Fruit fly (Drosophila melanogaster) whole organism, prepupa: ENCODE results near the gene pont.

Experiments used
- Blimp-1 ChIP-seq: fragments of 200-800 bp; sonication (Bioruptor generic); optimal IDR thresholded peaks from 3 replicates; lab custom pipeline; 2017; ENCODE audit warnings: missing biosample characterization, missing genetic modification characterization, mild to moderate bottlenecking, moderate library complexity, missing genetic modification reagents
- CG10631 ChIP-seq: fragments of 200-800 bp; sonication (Bioruptor generic); optimal IDR thresholded peaks from 2 replicates; lab custom pipeline; 2016; ENCODE audit warnings: missing biosample characterization, missing genetic modification characterization
- CG10669 ChIP-seq: fragments of 200-800 bp; sonication (Bioruptor generic); optimal IDR thresholded peaks from 3 replicates; lab custom pipeline; 2018; ENCODE audit warnings: missing biosample characterization, mild to moderate bottlenecking, missing genetic modification characterization, moderate library complexity
- CG11762 ChIP-seq: fragments of 200-800 bp; sonication (Bioruptor generic); optimal IDR thresholded peaks from 3 replicates; lab custom pipeline; 2016; ENCODE audit warnings: missing biosample characterization, missing genetic modification characterization; ENCODE audit not compliant: insufficient read depth
- CG11902 ChIP-seq: fragments of 200-800 bp; sonication (Bioruptor generic); optimal IDR thresholded peaks from 3 replicates; lab custom pipeline; 2016; ENCODE audit warnings: missing biosample characterization, missing genetic modification characterization
- CG15336 ChIP-seq: fragments of 200-800 bp; sonication (Bioruptor generic); IDR thresholded peaks from 2 replicates; pipeline ENCODE4 v1.3.6; 2022; ENCODE audit warnings: missing biosample characterization, missing genetic modification characterization
- CG1621 ChIP-seq: fragments of 200-800 bp; sonication (Bioruptor generic); optimal IDR thresholded peaks from 3 replicates; lab custom pipeline; 2018; ENCODE audit warnings: missing biosample characterization, mild to moderate bottlenecking, missing genetic modification characterization
- CG16779 ChIP-seq: fragments of 200-800 bp; sonication (Bioruptor generic); optimal IDR thresholded peaks from 3 replicates; lab custom pipeline; 2017; ENCODE audit warnings: missing biosample characterization, mild to moderate bottlenecking, missing genetic modification characterization
- CG3032 ChIP-seq: fragments of 200-800 bp; optimal IDR thresholded peaks from 2 replicates; lab custom pipeline; 2019; ENCODE audit warnings: missing biosample characterization, mild to moderate bottlenecking, missing genetic modification characterization, moderate library complexity
- CG32006 ChIP-seq: fragments of 200-800 bp; sonication (Bioruptor generic); optimal IDR thresholded peaks from 3 replicates; lab custom pipeline; 2017; ENCODE audit warnings: missing biosample characterization, mild to moderate bottlenecking, missing genetic modification characterization
- CG34406 ChIP-seq: fragments of 200-800 bp; sonication (Bioruptor generic); optimal IDR thresholded peaks from 3 replicates; lab custom pipeline; 2016; ENCODE audit warnings: missing biosample characterization, missing genetic modification characterization
- CG3919 ChIP-seq: fragments of 200-800 bp; sonication (Bioruptor generic); optimal IDR thresholded peaks from 3 replicates; lab custom pipeline; 2016; ENCODE audit warnings: missing biosample characterization, missing genetic modification characterization
- CG4318 ChIP-seq: fragments of 200-800 bp; sonication (Bioruptor generic); optimal IDR thresholded peaks from 3 replicates; lab custom pipeline; 2017; ENCODE audit warnings: missing biosample characterization, mild to moderate bottlenecking, missing genetic modification characterization
- CG6276 ChIP-seq: fragments of 200-800 bp; sonication (Bioruptor generic); optimal IDR thresholded peaks from 2 replicates; lab custom pipeline; 2017; ENCODE audit warnings: missing biosample characterization, mild to moderate bottlenecking, missing genetic modification characterization
- CG6792 ChIP-seq: fragments of 200-800 bp; sonication (Bioruptor generic); optimal IDR thresholded peaks from 3 replicates; lab custom pipeline; 2016; ENCODE audit warnings: missing biosample characterization, missing genetic modification characterization
- CG6808 ChIP-seq: fragments of 200-800 bp; sonication (Bioruptor generic); optimal IDR thresholded peaks from 3 replicates; lab custom pipeline; 2017; ENCODE audit warnings: missing biosample characterization, missing genetic modification characterization, mild to moderate bottlenecking, moderate library complexity, missing genetic modification reagents
- CG6854 ChIP-seq: fragments of 200-800 bp; sonication (Bioruptor generic); optimal IDR thresholded peaks from 2 replicates; lab custom pipeline; 2017; ENCODE audit warnings: missing biosample characterization, mild to moderate bottlenecking, missing genetic modification characterization
- CG8119 ChIP-seq: fragments of 200-800 bp; sonication (Bioruptor generic); IDR thresholded peaks from 3 replicates; pipeline ENCODE4 v1.3.6; 2022; ENCODE audit warnings: missing biosample characterization, missing genetic modification characterization
- CG8319 ChIP-seq: fragments of 200-800 bp; sonication (Bioruptor generic); optimal IDR thresholded peaks from 3 replicates; lab custom pipeline; 2016; ENCODE audit warnings: missing biosample characterization, missing genetic modification characterization
- CG8632 ChIP-seq: fragments of 200-800 bp; sonication (Bioruptor generic); optimal IDR thresholded peaks from 3 replicates; lab custom pipeline; 2016; ENCODE audit warnings: missing biosample characterization, missing genetic modification characterization
- CG9139 ChIP-seq: fragments of 200-800 bp; sonication (Bioruptor generic); optimal IDR thresholded peaks from 3 replicates; lab custom pipeline; 2017; ENCODE audit warnings: missing biosample characterization, mild to moderate bottlenecking, missing genetic modification characterization
- Eip75B ChIP-seq: fragments of 200-800 bp; sonication (Bioruptor generic); optimal IDR thresholded peaks from 3 replicates; lab custom pipeline; 2016; ENCODE audit warnings: missing biosample characterization, missing genetic modification characterization
- Eip78C ChIP-seq: fragments of 200-800 bp; sonication (Bioruptor generic); peaks from one replicate; lab custom pipeline; 2016; ENCODE audit warnings: missing biosample characterization, missing genetic modification characterization
- Ets21C ChIP-seq: fragments of 200-800 bp; sonication (Bioruptor generic); optimal IDR thresholded peaks from 3 replicates; lab custom pipeline; 2016; ENCODE audit warnings: missing biosample characterization, missing genetic modification characterization
- Ets96B ChIP-seq: fragments of 200-800 bp; optimal IDR thresholded peaks from 2 replicates; lab custom pipeline; 2019; ENCODE audit warnings: missing biosample characterization, mild to moderate bottlenecking, missing genetic modification characterization, moderate library complexity
- Hr39 ChIP-seq: fragments of 200-800 bp; sonication (Bioruptor generic); optimal IDR thresholded peaks from 2 replicates; lab custom pipeline; 2016; ENCODE audit warnings: missing biosample characterization, missing genetic modification characterization
- Lpt ChIP-seq: fragments of 200-800 bp; sonication (Bioruptor generic); optimal IDR thresholded peaks from 3 replicates; lab custom pipeline; 2016; ENCODE audit warnings: missing biosample characterization, missing genetic modification characterization
- Met ChIP-seq: fragments of 200-800 bp; sonication (Bioruptor generic); optimal IDR thresholded peaks from 3 replicates; lab custom pipeline; 2016; ENCODE audit warnings: missing biosample characterization, missing genetic modification characterization
- Smox ChIP-seq: fragments of 200-800 bp; sonication (Bioruptor generic); optimal IDR thresholded peaks from 3 replicates; lab custom pipeline; 2016; ENCODE audit warnings: missing biosample characterization, missing genetic modification characterization
- Sox102F ChIP-seq: fragments of 200-800 bp; sonication (Bioruptor generic); optimal IDR thresholded peaks from 2 replicates; lab custom pipeline; 2016; ENCODE audit warnings: missing biosample characterization, mild to moderate bottlenecking, missing genetic modification characterization
- Sox14 ChIP-seq: fragments of 200-800 bp; sonication (Bioruptor generic); optimal IDR thresholded peaks from 3 replicates; lab custom pipeline; 2016; ENCODE audit warnings: missing biosample characterization, missing genetic modification characterization
- Sox15 ChIP-seq: fragments of 200-800 bp; sonication (Bioruptor generic); optimal IDR thresholded peaks from 3 replicates; lab custom pipeline; 2016; ENCODE audit warnings: missing biosample characterization, missing genetic modification characterization
- acj6 ChIP-seq: fragments of 200-800 bp; sonication (Bioruptor generic); optimal IDR thresholded peaks from 3 replicates; lab custom pipeline; 2016; ENCODE audit warnings: missing biosample characterization, missing genetic modification characterization
- cyc ChIP-seq: fragments of 200-800 bp; sonication (Bioruptor generic); optimal IDR thresholded peaks from 3 replicates; lab custom pipeline; 2016; ENCODE audit warnings: missing biosample characterization, missing genetic modification characterization
- dsx ChIP-seq: fragments of 200-800 bp; optimal IDR thresholded peaks from 3 replicates; lab custom pipeline; 2019; ENCODE audit warnings: missing biosample characterization, mild to moderate bottlenecking, missing genetic modification characterization, moderate library complexity; ENCODE audit not compliant: poor library complexity, severe bottlenecking
- eg ChIP-seq: fragments of 200-800 bp; sonication (Bioruptor generic); IDR thresholded peaks from 3 replicates; pipeline ENCODE4 v1.3.6; 2022; ENCODE audit warnings: missing biosample characterization, missing genetic modification characterization
- esn ChIP-seq: fragments of 200-800 bp; sonication (Bioruptor generic); optimal IDR thresholded peaks from 2 replicates; lab custom pipeline; 2016; ENCODE audit warnings: missing biosample characterization, mild to moderate bottlenecking, missing genetic modification characterization, moderate library complexity
- fkh ChIP-seq: fragments of 200-800 bp; sonication (Bioruptor generic); optimal IDR thresholded peaks from 3 replicates; lab custom pipeline; 2017; ENCODE audit warnings: missing biosample characterization, mild to moderate bottlenecking, missing genetic modification characterization, moderate library complexity
- lz ChIP-seq: fragments of 200-800 bp; sonication (Bioruptor generic); optimal IDR thresholded peaks from 3 replicates; lab custom pipeline; 2016; ENCODE audit warnings: missing biosample characterization, missing genetic modification characterization
- pdm3 ChIP-seq: fragments of 200-800 bp; sonication (Bioruptor generic); optimal IDR thresholded peaks from 3 replicates; lab custom pipeline; 2016; ENCODE audit warnings: missing biosample characterization, missing genetic modification characterization
- salr ChIP-seq, 2 experiments: fragments of 200-800 bp; sonication (Bioruptor generic); optimal IDR thresholded peaks; 3 replicates each; lab custom pipeline; 2016 to 2018; ENCODE audit warnings: missing biosample characterization in 2 of 2, missing genetic modification characterization in 2 of 2, mild to moderate bottlenecking in 1 of 2
- spab ChIP-seq: fragments of 200-800 bp; sonication (Bioruptor generic); optimal IDR thresholded peaks from 2 replicates; lab custom pipeline; 2017; ENCODE audit warnings: missing biosample characterization, mild to moderate bottlenecking, missing genetic modification characterization, missing genetic modification reagents
- svp ChIP-seq: fragments of 200-800 bp; sonication (Bioruptor generic); peaks from one replicate; lab custom pipeline; 2016; ENCODE audit warnings: missing biosample characterization, missing genetic modification characterization
- topi ChIP-seq: fragments of 200-800 bp; sonication (Bioruptor generic); optimal IDR thresholded peaks from 3 replicates; lab custom pipeline; 2016; ENCODE audit warnings: missing biosample characterization, missing genetic modification characterization
- vri ChIP-seq: fragments of 200-800 bp; sonication (Bioruptor generic); optimal IDR thresholded peaks from 3 replicates; lab custom pipeline; 2016; ENCODE audit warnings: missing biosample characterization, mild to moderate bottlenecking, missing genetic modification characterization

pont gene

DNA sequence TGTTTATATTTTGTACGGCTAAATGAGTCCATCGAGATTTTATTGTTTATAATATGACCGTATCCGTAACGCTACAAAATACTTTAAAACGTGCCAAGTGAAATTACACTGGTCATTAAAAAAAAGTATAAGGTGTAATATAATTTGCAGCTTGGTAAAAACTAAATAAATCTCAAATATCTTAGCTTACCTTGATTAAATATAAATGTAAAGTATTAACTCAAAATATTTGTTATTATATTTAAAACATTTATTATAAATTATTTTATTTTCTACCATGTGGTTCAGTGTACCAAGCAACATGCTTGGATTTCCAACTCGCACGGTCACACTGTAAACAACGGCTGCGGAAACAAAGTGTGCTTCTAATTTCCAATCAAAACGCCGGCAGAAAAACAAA lies at the start of gene pont, which contains the start of gene Sirt6 (continued):
- TF ChIP-seq Smox (peak; percentile 81), CG32006 (GFP tag; lab: Kevin White, UChicago) (peak; percentile 95), Hr39 (GFP tag; lab: Kevin White, UChicago) (peak; percentile 79), CG8319 (GFP tag; lab: Kevin White, UChicago) (peak; percentile 83), lz (GFP tag; lab: Kevin White, UChicago) (peak; percentile 82), eg (no peak), CG6276 (peak; percentile 84), Met (GFP tag; lab: Kevin White, UChicago) (peak; percentile 83)

- no peak for TF ChIP-seq CG34406 (GFP tag; lab: Kevin White, UChicago)
- TF ChIP-seq Sox14 = no peak
- TF ChIP-seq Blimp-1 (GFP tag; lab: Kevin White, UChicago) = no peak
- TF ChIP-seq CG16779 (tag; lab: Kevin White, UChicago) = no peak
- no peak for TF ChIP-seq CG6808
- 0 out of 2 replicates have a peak, but pooled peaks have one; percentile 35 for TF ChIP-seq CG15336 (GFP tag; lab: Robert Waterston, UW)
- TF ChIP-seq Eip75B (GFP tag; lab: Kevin White, UChicago) = no peak
- no peak for TF ChIP-seq lz (GFP tag; lab: Kevin White, UChicago)
- no peak for TF ChIP-seq CG3919 (GFP tag; lab: Kevin White, UChicago)
- no peak for TF ChIP-seq CG4318 (GFP tag; lab: Kevin White, UChicago)
- peak; percentile 53; the same call in 2 of the 3 replicates for TF ChIP-seq eg
- TF ChIP-seq CG11762 (GFP tag; lab: Kevin White, UChicago) = no peak
- TF ChIP-seq salr (GFP tag; optimal IDR thresholded peaks at IDR 0.05; lab: Kevin White, UChicago) = no peak
- TF ChIP-seq CG32006 (GFP tag; lab: Kevin White, UChicago) = no peak
- TF ChIP-seq cyc (GFP tag; lab: Kevin White, UChicago) = no peak
- TF ChIP-seq spab = no peak
- no peak for TF ChIP-seq CG11902 (GFP tag; lab: Kevin White, UChicago)
- no peak for TF ChIP-seq CG6854
- TF ChIP-seq Smox = no peak
- no peak for TF ChIP-seq Sox15 (GFP tag; lab: Kevin White, UChicago)
- TF ChIP-seq vri (GFP tag; lab: Kevin White, UChicago) = no peak
- TF ChIP-seq Ets96B (tag; lab: Kevin White, UChicago) = no peak
- TF ChIP-seq CG8319 (GFP tag; lab: Kevin White, UChicago) = no peak
- peak; percentile 62 for TF ChIP-seq svp (GFP tag; lab: Kevin White, UChicago)
- TF ChIP-seq CG8119 (GFP tag; lab: Robert Waterston, UW) = no peak
- TF ChIP-seq topi (GFP tag; lab: Kevin White, UChicago) = no peak
- TF ChIP-seq fkh (GFP tag; lab: Kevin White, UChicago) = no peak
- no peak for TF ChIP-seq CG10631
- peak; percentile 5 for TF ChIP-seq CG9139
- TF ChIP-seq Eip78C = peak; percentile 77
Observed at dm6 chr3R:10212799-10213198, 49.1 kb upstream of the pont start, which contains the start of gene Timp. Gene Timp (minus strand): TSS chr3R:10213007.

dm6 chr3R:10213430-10213829 lies 48.5 kb upstream of the pont start:
- TF ChIP-seq CG32006 (GFP tag; lab: Kevin White, UChicago) = peak; percentile 91
- TF ChIP-seq dsx (GFP tag; lab: Kevin White, UChicago) = peak; percentile 91
- TF ChIP-seq CG10631 = peak; percentile 94
- peak; percentile 82 for TF ChIP-seq CG6792 (GFP tag; lab: Kevin White, UChicago)
- TF ChIP-seq topi (GFP tag; lab: Kevin White, UChicago) = peak; percentile 74
- TF ChIP-seq vri (GFP tag; lab: Kevin White, UChicago) = peak; percentile 23
- TF ChIP-seq CG10669 (GFP tag; lab: Kevin White, UChicago) = peak; percentile 94
- peak; percentile 81 for TF ChIP-seq CG6276
- TF ChIP-seq CG34406 (GFP tag; lab: Kevin White, UChicago) = peak; percentile 84
- peak; percentile 80 for TF ChIP-seq CG11902 (GFP tag; lab: Kevin White, UChicago)
- TF ChIP-seq cyc (GFP tag; lab: Kevin White, UChicago) = peak; percentile 57
- peak; percentile 29 for TF ChIP-seq Sox102F
- peak; percentile 90 for TF ChIP-seq CG1621
- peak; percentile 44 for TF ChIP-seq lz (GFP tag; lab: Kevin White, UChicago)
- TF ChIP-seq Eip78C = peak; percentile 94
- no peak for TF ChIP-seq CG6854
- peak; percentile 78 for TF ChIP-seq Lpt (GFP tag; lab: Kevin White, UChicago)
- peak; percentile 75 for TF ChIP-seq pdm3
- TF ChIP-seq CG16779 (tag; lab: Kevin White, UChicago) = peak; percentile 87
- TF ChIP-seq Ets96B (tag; lab: Kevin White, UChicago) = peak; percentile 93
- peak; percentile 75 for TF ChIP-seq Sox14
- TF ChIP-seq CG8632 (GFP tag; lab: Kevin White, UChicago) = peak; percentile 89
- TF ChIP-seq CG3032 (tag; lab: Kevin White, UChicago) = peak; percentile 95
- TF ChIP-seq esn (GFP tag; lab: Kevin White, UChicago) = peak; percentile 77
- peak; percentile 91 for TF ChIP-seq CG6808
- peak; percentile 81 for TF ChIP-seq Sox15 (GFP tag; lab: Kevin White, UChicago)
- peak; percentile 80 to 89 for TF ChIP-seq salr (GFP tag; optimal IDR thresholded peaks at IDR 0.05; lab: Kevin White, UChicago)
- TF ChIP-seq Ets21C = no peak
- peak; percentile 87 for TF ChIP-seq acj6
